Worm (Caenorhabditis elegans): ENCODE measurements around the gene ech-8.

Gene ech-8

DNA sequence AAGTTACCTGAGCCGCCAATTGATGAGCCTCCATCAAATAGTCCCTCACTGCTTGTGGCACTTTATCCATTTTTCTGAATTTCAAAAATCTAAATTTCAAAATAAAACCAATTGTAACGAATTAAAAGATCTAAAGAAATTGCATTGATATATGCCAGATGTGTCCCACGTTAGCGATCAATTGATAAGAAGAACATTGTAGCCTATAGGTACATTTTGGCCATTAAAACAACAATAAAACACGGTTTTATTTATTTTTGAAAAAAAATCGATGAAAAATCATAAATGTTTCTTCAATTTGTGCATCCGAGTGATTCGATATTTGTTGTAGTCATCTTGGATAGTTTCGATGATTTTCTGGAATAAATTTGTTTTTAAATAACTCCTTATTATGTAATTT, at the start of gene ech-8:
Gene ech-8 (minus strand): TSS at position 132 of the 400 bp plus-strand sequence.
- TF ChIP-seq nhr-20 (tag; optimal IDR thresholded peaks at IDR 0.05) (peak; percentile 13), ztf-4 (tag; optimal IDR thresholded peaks at IDR 0.05) (no peak), elt-3 (tag; optimal IDR thresholded peaks at IDR 0.05) (peak in 1 of 6 experiments; percentile 5), hpl-2 (GFP tag; optimal IDR thresholded peaks at IDR 0.05) (no peak), nhr-28 (tag; optimal IDR thresholded peaks at IDR 0.05) (no peak), egl-27 (tag; optimal IDR thresholded peaks at IDR 0.05) (no peak), skn-1 (tag; optimal IDR thresholded peaks at IDR 0.05) (no peak), ceh-8 (GFP tag; optimal IDR thresholded peaks at IDR 0.05) (no peak)

DNA sequence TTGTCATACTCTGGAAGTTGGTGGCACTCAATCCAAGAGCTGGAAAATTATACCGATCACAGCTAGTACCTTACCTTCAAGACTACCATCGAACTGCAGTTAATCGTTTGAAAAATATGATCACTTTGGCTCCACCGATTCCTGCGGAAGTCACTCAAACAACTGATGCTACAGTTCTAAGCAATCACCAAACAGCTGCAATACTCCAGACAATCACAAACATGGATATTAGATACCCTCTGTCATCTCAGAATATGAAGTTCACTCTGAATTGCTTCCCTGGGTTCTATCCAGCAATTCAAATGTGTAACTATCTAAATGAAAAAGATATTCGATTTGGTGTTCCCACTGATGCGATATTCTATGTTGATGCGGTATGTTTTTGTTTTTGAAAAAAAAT, 49.6 kb upstream of the ech-8 start:
- no peak for TF ChIP-seq ceh-8 (GFP tag; optimal IDR thresholded peaks at IDR 0.05)
- TF ChIP-seq lin-39 (tag; optimal IDR thresholded peaks at IDR 0.05): no peak
- TF ChIP-seq ceh-82 (tag; optimal IDR thresholded peaks at IDR 0.05): no peak
- no peak for TF ChIP-seq fkh-4 (tag; optimal IDR thresholded peaks at IDR 0.05; ENCODE audit: borderline replicate concordance)
- no peak for TF ChIP-seq alr-1 (tag; optimal IDR thresholded peaks at IDR 0.05; ENCODE audit: borderline replicate concordance)
- TF ChIP-seq ets-5 (GFP tag; IDR thresholded peaks at IDR 0.05): no peak
- TF ChIP-seq nhr-90 (tag; optimal IDR thresholded peaks at IDR 0.05; ENCODE audit: poor library complexity): no peak
- TF ChIP-seq vab-15 (tag; optimal IDR thresholded peaks at IDR 0.05): no peak
- no peak for TF ChIP-seq aha-1 (tag; optimal IDR thresholded peaks at IDR 0.05)
- no peak for TF ChIP-seq efl-1 (optimal IDR thresholded peaks at IDR 0.05)
- TF ChIP-seq efl-1 (GFP tag; optimal IDR thresholded peaks at IDR 0.05 in 1 of 2): no peak

DNA sequence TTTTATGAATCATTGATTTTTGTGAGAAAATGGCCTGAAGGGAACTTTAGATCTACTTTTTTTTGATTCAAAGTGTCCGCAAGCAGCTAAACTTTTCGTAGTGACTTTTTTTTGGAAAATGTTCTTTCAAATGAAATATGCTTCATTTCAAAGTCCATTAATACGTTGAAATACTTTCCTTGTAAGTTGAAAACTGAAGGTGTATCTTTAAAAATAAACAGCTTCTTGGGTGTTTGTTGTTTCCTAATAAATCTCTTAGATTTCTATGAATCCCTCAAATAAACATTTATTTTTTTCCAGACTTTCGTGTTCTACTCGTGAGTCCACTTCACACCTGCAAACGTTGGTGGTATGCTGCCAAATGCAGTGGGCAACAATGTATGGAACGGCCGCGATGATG, 47.7 kb upstream of the ech-8 start, which contains the start of gene ebax-1:
Gene ebax-1 (plus strand): TSS at position 301 of the 400 bp plus-strand sequence.
- no peak for TF ChIP-seq C16A3.4 (tag; optimal IDR thresholded peaks at IDR 0.05)
- no peak for TF ChIP-seq hlh-4 (tag; optimal IDR thresholded peaks at IDR 0.05)
- no peak for TF ChIP-seq pqm-1 (tag; optimal IDR thresholded peaks at IDR 0.05)
- TF ChIP-seq snpc-4 (tag; optimal IDR thresholded peaks at IDR 0.05): no peak
- TF ChIP-seq tlp-1 (tag; optimal IDR thresholded peaks at IDR 0.05): no peak
- TF ChIP-seq F16B12.6 (tag; optimal IDR thresholded peaks at IDR 0.05): no peak
- no peak for TF ChIP-seq ets-5 (GFP tag; IDR thresholded peaks at IDR 0.05)
- no peak for TF ChIP-seq zag-1 (tag; optimal IDR thresholded peaks at IDR 0.05)
- no peak for TF ChIP-seq mef-2 (tag; optimal IDR thresholded peaks at IDR 0.05)
- no peak for TF ChIP-seq nhr-20 (tag; optimal IDR thresholded peaks at IDR 0.05)

DNA sequence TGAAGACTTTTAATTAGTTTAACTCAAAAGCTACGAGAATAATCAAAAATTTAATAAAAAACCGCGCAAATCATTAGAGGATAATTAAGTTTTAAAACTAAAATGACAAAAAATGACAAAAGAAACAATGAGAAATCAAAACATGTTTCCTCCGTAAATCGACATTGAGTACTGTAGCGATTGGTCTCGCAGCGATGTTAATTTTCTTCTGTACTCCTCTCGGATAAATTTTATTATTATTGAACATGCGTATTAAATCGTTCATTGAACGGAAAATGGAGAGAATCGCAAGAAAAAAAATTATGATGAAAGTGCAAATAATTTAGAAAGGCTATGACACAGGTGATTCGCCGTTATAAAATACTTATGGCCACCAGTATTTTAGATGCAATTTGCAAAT, 46.4 kb upstream of the ech-8 start:
- no peak for TF ChIP-seq ceh-63 (GFP tag; optimal IDR thresholded peaks at IDR 0.05)

DNA sequence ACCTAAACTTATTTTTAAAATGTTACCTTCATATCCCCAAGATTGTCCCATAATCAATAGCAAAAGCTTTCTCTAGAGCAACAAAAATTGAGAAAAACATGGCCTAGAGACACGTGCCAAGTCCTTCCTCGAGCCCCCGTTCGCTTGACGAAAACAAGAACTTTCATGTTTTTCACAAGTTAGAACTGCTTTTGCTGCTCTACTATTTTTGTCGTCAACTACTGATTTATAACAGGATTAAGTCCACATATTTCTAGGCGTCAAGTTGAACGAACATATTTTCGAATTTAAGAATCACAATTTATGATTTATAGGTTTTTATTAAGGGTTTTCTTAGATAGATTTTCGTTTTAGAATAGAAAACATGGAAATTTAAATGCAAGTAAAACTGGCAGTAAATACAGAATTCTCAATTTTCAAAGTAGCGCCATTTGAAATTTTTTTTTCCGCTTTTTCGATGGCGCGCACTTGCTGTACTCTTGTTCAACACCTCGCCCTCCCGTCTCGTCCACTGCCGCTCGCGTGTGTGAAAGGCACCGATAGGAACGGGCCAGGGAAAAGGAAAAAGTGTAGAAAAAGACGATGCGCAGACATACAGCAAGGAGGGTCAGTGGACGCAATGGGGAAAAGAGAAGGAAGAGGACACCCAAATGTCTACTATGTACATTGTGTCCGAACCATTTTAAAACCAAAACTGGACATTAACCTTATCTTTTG, 45.4 kb upstream of the ech-8 start, which contains the start of gene rad-51:
Gene rad-51 (minus strand): TSS at position 51 of the 717 bp plus-strand sequence.
- TF ChIP-seq xbp-1 (tag; optimal IDR thresholded peaks at IDR 0.05) (peak; percentile 45), fkh-10 (GFP tag; optimal IDR thresholded peaks at IDR 0.05) (peak; percentile 2), elt-3 (tag; optimal IDR thresholded peaks at IDR 0.05) (peak in 1 of 6 experiments; percentile 6), isw-1 (GFP tag; IDR thresholded peaks at IDR 0.05) (peak; percentile 24; the same call in 1 of the 2 replicates), mep-1 (tag; optimal IDR thresholded peaks at IDR 0.05) (peak; percentile 80), mef-2 (tag; optimal IDR thresholded peaks at IDR 0.05) (no peak), nhr-20 (tag; optimal IDR thresholded peaks at IDR 0.05) (peak; percentile 64), lin-14 (GFP tag; optimal IDR thresholded peaks at IDR 0.05) (peak; percentile 97), fos-1 (tag; optimal IDR thresholded peaks at IDR 0.05) (no peak), nhr-71 (tag; optimal IDR thresholded peaks at IDR 0.05) (peak; percentile 68), ets-5 (GFP tag; IDR thresholded peaks at IDR 0.05) (no peak), dpl-1 (GFP tag; optimal IDR thresholded peaks at IDR 0.05) (peak; percentile 78 to 89 (median 81)), lsy-2 (tag; optimal IDR thresholded peaks at IDR 0.05) (peak; percentile 48 to 79), lir-3 (tag; optimal IDR thresholded peaks at IDR 0.05; ENCODE audit: poor library complexity) (peak; percentile 5), snu-23 (GFP tag; optimal IDR thresholded peaks at IDR 0.05) (peak; percentile 72), nhr-237 (tag; optimal IDR thresholded peaks at IDR 0.05) (no peak), zip-4 (GFP tag; optimal IDR thresholded peaks at IDR 0.05) (no peak), lin-15B (tag; optimal IDR thresholded peaks at IDR 0.05) (peak; percentile 69), blmp-1 (tag; optimal IDR thresholded peaks at IDR 0.05) (peak; percentile 48), mdl-1 (tag; optimal IDR thresholded peaks at IDR 0.05) (peak in 1 of 2 experiments; percentile 76), ces-1 (GFP tag; optimal IDR thresholded peaks at IDR 0.05) (no peak), nhr-77 (tag; optimal IDR thresholded peaks at IDR 0.05) (peak; percentile 39)

Data from whole organism, L1 larva.